Worm (Caenorhabditis elegans) whole organism, L4 larva: ENCODE measurements around the gene F48F7.3.

Experiments
- F10B5.3 ChIP-seq: sonication (generic microtip); optimal IDR thresholded peaks from 2 replicates; lab custom pipeline; 2016; ENCODE audit warnings: mild to moderate bottlenecking, missing genetic modification characterization, missing compliant biosample characterization
- F37D6.2 ChIP-seq: sonication (generic microtip); optimal IDR thresholded peaks from 2 replicates; lab custom pipeline; 2016; ENCODE audit warnings: mild to moderate bottlenecking, missing genetic modification characterization, missing compliant biosample characterization
- F44E2.7 ChIP-seq: fragments of 200-800 bp; sonication (Bioruptor generic); IDR thresholded peaks from 2 replicates; pipeline ENCODE4 v2.1.2; 2022; ENCODE audit warnings: missing genetic modification characterization, missing compliant biosample characterization
- R02D3.7 ChIP-seq: fragments of 150-350 bp; sonication (generic microtip); optimal IDR thresholded peaks from 3 replicates; lab custom pipeline; 2014; ENCODE audit warnings: missing biosample characterization, missing genetic modification characterization
- T20F7.1 ChIP-seq: fragments of 200-800 bp; sonication (Bioruptor generic); optimal IDR thresholded peaks from 2 replicates; lab custom pipeline; 2018; ENCODE audit warnings: mild to moderate bottlenecking, missing genetic modification characterization, missing compliant biosample characterization
- Y5F2A.4 ChIP-seq: fragments of 200-800 bp; sonication (Bioruptor generic); optimal IDR thresholded peaks from 2 replicates; lab custom pipeline; 2018; ENCODE audit warnings: mild to moderate bottlenecking, missing genetic modification characterization, missing compliant biosample characterization
- ZK546.5 ChIP-seq, 2 experiments: sonication (generic microtip); optimal IDR thresholded peaks; 2 replicates each; lab custom pipeline; 2017; ENCODE audit warnings: missing biosample characterization in 2 of 2, missing genetic modification characterization in 2 of 2
- aly-2 ChIP-seq: sonication (generic microtip); optimal IDR thresholded peaks from 2 replicates; lab custom pipeline; 2018; ENCODE audit warnings: missing biosample characterization, missing genetic modification characterization
- ama-1 ChIP-seq: fragments of 150-350 bp; optimal IDR thresholded peaks from 2 replicates; lab custom pipeline; 2014; ENCODE audit warnings: inconsistent platforms, mixed read lengths
- ceh-20 ChIP-seq: fragments of 200-800 bp; sonication (Bioruptor generic); IDR thresholded peaks from 2 replicates; pipeline ENCODE4 v1.3.6; 2022; ENCODE audit warnings: missing genetic modification reagents, missing genetic modification characterization, missing compliant biosample characterization
- ceh-28 ChIP-seq: fragments of 150-350 bp; optimal IDR thresholded peaks from 2 replicates; lab custom pipeline; 2014; ENCODE audit warnings: missing biosample characterization, missing genetic modification reagents, missing genetic modification characterization
- ceh-44 ChIP-seq: fragments of 200-800 bp; sonication (Bioruptor generic); IDR thresholded peaks from 2 replicates; pipeline ENCODE4 v1.3.6; 2022; ENCODE audit warnings: missing genetic modification reagents, missing genetic modification characterization, missing compliant biosample characterization
- ceh-82 ChIP-seq: sonication (generic microtip); optimal IDR thresholded peaks from 2 replicates; lab custom pipeline; 2017; ENCODE audit warnings: missing biosample characterization, missing genetic modification characterization
- ces-1 ChIP-seq: fragments of 150-350 bp; sonication (generic microtip); optimal IDR thresholded peaks from 4 replicates; lab custom pipeline; 2014; ENCODE audit warnings: missing biosample characterization, missing genetic modification reagents, missing genetic modification characterization
- daf-12 ChIP-seq: fragments of 150-350 bp; optimal IDR thresholded peaks from 2 replicates; lab custom pipeline; 2014; ENCODE audit warnings: missing biosample characterization, missing genetic modification reagents, missing genetic modification characterization
- daf-19 ChIP-seq: fragments of 200-800 bp; sonication (Bioruptor generic); conservative IDR thresholded peaks from 2 replicates; pipeline ENCODE4 v1.3.6; 2022; ENCODE audit warnings: missing genetic modification characterization, missing compliant biosample characterization
- daf-8 ChIP-seq: fragments of 200-800 bp; sonication (Bioruptor generic); IDR thresholded peaks from 2 replicates; pipeline ENCODE4 v1.3.6; 2022; ENCODE audit warnings: missing genetic modification characterization, missing compliant biosample characterization
- dmd-8 ChIP-seq: fragments of 200-800 bp; sonication (Bioruptor generic); IDR thresholded peaks from 2 replicates; pipeline ENCODE4 v1.3.6; 2022; ENCODE audit warnings: missing genetic modification characterization, missing compliant biosample characterization
- dmd-9 ChIP-seq: fragments of 200-800 bp; sonication (Bioruptor generic); IDR thresholded peaks from 2 replicates; pipeline ENCODE4 v1.3.6; 2022; ENCODE audit warnings: missing genetic modification reagents, missing genetic modification characterization, missing compliant biosample characterization
- dpl-1 ChIP-seq: fragments of 150-350 bp; optimal IDR thresholded peaks from 2 replicates; lab custom pipeline; 2014; ENCODE audit warnings: missing biosample characterization, missing genetic modification reagents, missing genetic modification characterization
- egl-27 ChIP-seq: sonication (generic microtip); optimal IDR thresholded peaks from 3 replicates; lab custom pipeline; 2017; ENCODE audit warnings: missing biosample characterization, missing genetic modification reagents, missing genetic modification characterization
- egl-43 ChIP-seq: fragments of 200-800 bp; sonication (Bioruptor generic); IDR thresholded peaks from 2 replicates; pipeline ENCODE4 v1.3.6; 2022; ENCODE audit warnings: missing genetic modification reagents, missing genetic modification characterization, missing compliant biosample characterization
- hif-1 ChIP-seq, 2 experiments: sonication (generic microtip); optimal IDR thresholded peaks; 2 replicates each; lab custom pipeline; 2016 to 2017; ENCODE audit warnings: missing compliant biosample characterization in 2 of 2, missing genetic modification characterization in 2 of 2, missing genetic modification reagents in 2 of 2, missing genotype in 2 of 2, mild to moderate bottlenecking in 1 of 2
- hlh-11 ChIP-seq: fragments of 200-800 bp; sonication (Bioruptor generic); optimal IDR thresholded peaks from 2 replicates; lab custom pipeline; 2018; ENCODE audit warnings: mild to moderate bottlenecking, missing genetic modification characterization, missing compliant biosample characterization
- hmg-1.1 ChIP-seq: fragments of 200-800 bp; sonication (Bioruptor generic); IDR thresholded peaks from 2 replicates; pipeline ENCODE4 v1.3.6; 2022; ENCODE audit warnings: missing genetic modification reagents, missing genetic modification characterization, missing compliant biosample characterization
- jun-1 ChIP-seq: fragments of 150-350 bp; optimal IDR thresholded peaks from 2 replicates; lab custom pipeline; 2014; ENCODE audit warnings: missing biosample characterization, missing genetic modification reagents, missing genetic modification characterization
- lin-29 ChIP-seq: fragments of 200-800 bp; sonication (Bioruptor generic); IDR thresholded peaks from 2 replicates; pipeline ENCODE4 v1.3.6; 2022; ENCODE audit warnings: missing genetic modification reagents, missing genetic modification characterization, missing compliant biosample characterization
- lin-38 ChIP-seq: fragments of 200-800 bp; sonication (Bioruptor generic); IDR thresholded peaks from 2 replicates; pipeline ENCODE4 v1.3.6; 2022; ENCODE audit warnings: missing genetic modification reagents, missing genetic modification characterization, missing compliant biosample characterization
- lin-39 ChIP-seq: fragments of 150-350 bp; optimal IDR thresholded peaks from 2 replicates; lab custom pipeline; 2014; ENCODE audit warnings: missing biosample characterization, missing genetic modification reagents, missing genetic modification characterization
- lir-3 ChIP-seq: sonication (generic microtip); optimal IDR thresholded peaks from 2 replicates; lab custom pipeline; 2016; ENCODE audit warnings: mild to moderate bottlenecking, missing genetic modification characterization, missing compliant biosample characterization
- mes-2 ChIP-seq: sonication (generic microtip); optimal IDR thresholded peaks from 2 replicates; lab custom pipeline; 2016; ENCODE audit warnings: missing genotype, mild to moderate bottlenecking, missing genetic modification characterization, missing compliant biosample characterization; ENCODE audit not compliant: poor library complexity, severe bottlenecking
- mxl-2 ChIP-seq: fragments of 200-800 bp; sonication (Bioruptor generic); conservative IDR thresholded peaks from 2 replicates; pipeline ENCODE4 v1.3.6; 2022; ENCODE audit warnings: missing genetic modification reagents, missing genetic modification characterization, missing compliant biosample characterization
- nhr-10 ChIP-seq: fragments of 150-350 bp; optimal IDR thresholded peaks from 2 replicates; lab custom pipeline; 2014; ENCODE audit warnings: missing biosample characterization, missing genetic modification characterization
- nhr-11 ChIP-seq: fragments of 150-350 bp; optimal IDR thresholded peaks from 2 replicates; lab custom pipeline; 2014; ENCODE audit warnings: missing biosample characterization, missing genetic modification characterization
- nhr-25 ChIP-seq: sonication (generic microtip); optimal IDR thresholded peaks from 2 replicates; lab custom pipeline; 2017; ENCODE audit warnings: missing genetic modification characterization, mild to moderate bottlenecking, missing compliant biosample characterization, antibody characterized with exemption, moderate library complexity, borderline replicate concordance; ENCODE audit not compliant: insufficient read depth
- nhr-28 ChIP-seq: fragments of 150-350 bp; optimal IDR thresholded peaks from 2 replicates; lab custom pipeline; 2014; ENCODE audit warnings: missing biosample characterization, missing genetic modification characterization
- nhr-42 ChIP-seq: fragments of 200-800 bp; sonication (Bioruptor generic); IDR thresholded peaks from 2 replicates; pipeline ENCODE4 v1.3.6; 2022; ENCODE audit warnings: missing genetic modification characterization, missing compliant biosample characterization
- nhr-48 ChIP-seq: sonication (generic microtip); optimal IDR thresholded peaks from 2 replicates; lab custom pipeline; 2016; ENCODE audit warnings: mild to moderate bottlenecking, missing genetic modification characterization, missing compliant biosample characterization
- pqm-1 ChIP-seq: sonication (generic microtip); optimal IDR thresholded peaks from 2 replicates; lab custom pipeline; 2017; ENCODE audit warnings: missing biosample characterization, missing genetic modification characterization
- saeg-2 ChIP-seq: fragments of 200-800 bp; sonication (Bioruptor generic); IDR thresholded peaks from 2 replicates; pipeline ENCODE4 v1.3.6; 2022; ENCODE audit warnings: missing genetic modification reagents, missing genetic modification characterization, missing compliant biosample characterization
- set-16 ChIP-seq: fragments of 200-800 bp; sonication (Bioruptor generic); IDR thresholded peaks from 2 replicates; pipeline ENCODE4 v1.3.6; 2022; ENCODE audit warnings: missing genetic modification reagents, missing genetic modification characterization, missing compliant biosample characterization
- spr-1 ChIP-seq: sonication (generic microtip); optimal IDR thresholded peaks from 2 replicates; lab custom pipeline; 2016; ENCODE audit warnings: mild to moderate bottlenecking, missing genetic modification characterization, missing compliant biosample characterization
- unc-130 ChIP-seq: sonication (generic microtip); optimal IDR thresholded peaks from 2 replicates; lab custom pipeline; 2016; ENCODE audit warnings: missing genetic modification reagents, missing genetic modification characterization, missing compliant biosample characterization
- unc-39 ChIP-seq: sonication (generic microtip); optimal IDR thresholded peaks from 2 replicates; lab custom pipeline; 2017; ENCODE audit warnings: missing biosample characterization, missing genetic modification characterization
- unc-62 ChIP-seq, 3 experiments: fragments of 150-350 bp in 1 of 3; sonication (generic microtip); optimal IDR thresholded peaks in 2 of 3; peaks in 1 of 3; 1 replicate in 1 of 3; 2 replicates in 2 of 3; lab custom pipeline; 2014 to 2017; ENCODE audit warnings: missing biosample characterization in 3 of 3, missing genetic modification characterization in 3 of 3, missing genetic modification reagents in 3 of 3, missing genotype in 1 of 3
- zfp-2 ChIP-seq: sonication (generic microtip); optimal IDR thresholded peaks from 2 replicates; lab custom pipeline; 2016; ENCODE audit warnings: mild to moderate bottlenecking, missing genetic modification characterization, missing compliant biosample characterization
- zip-2 ChIP-seq: fragments of 150-350 bp; optimal IDR thresholded peaks from 2 replicates; lab custom pipeline; 2014; ENCODE audit warnings: missing biosample characterization, missing genetic modification characterization

F48F7.3 gene

ce11 chrX:13959849-13960248, 3.5 kb upstream of the F48F7.3 start, which contains the start of gene syx-2:
syx-2 (plus strand) TSS chrX:13960149.
- TF ChIP-seq ceh-20 (GFP tag; lab: Robert Waterston, UW) (no peak), mes-2 (no peak), dpl-1 (GFP tag; lab: Kevin White, UChicago) (no peak), egl-27 (no peak), lir-3 (no peak), unc-130 (GFP tag; lab: Kevin White, UChicago) (no peak)

- no peak for TF ChIP-seq nhr-48
- peak in 1 of 2 experiments; percentile 91 for TF ChIP-seq unc-62 (GFP tag; optimal IDR thresholded peaks at IDR 0.05 in 1 of 2; lab: Kevin White, UChicago)
- TF ChIP-seq unc-62 (tag; optimal IDR thresholded peaks at IDR 0.05; lab: Kevin White, UChicago), result no peak
Measured at ce11 chrX:13968292-13968691, 5.0 kb downstream of the F48F7.3 start, which contains the start of gene pqn-39. pqn-39 (minus strand) TSS chrX:13968676.

ce11 chrX:13969257-13969968, 6.1 kb downstream of the F48F7.3 start:
- TF ChIP-seq egl-43 (GFP tag; lab: Robert Waterston, UW), result peak; percentile 70
- no peak for TF ChIP-seq unc-39
- peak; percentile 91 for TF ChIP-seq daf-19 (GFP tag; lab: Robert Waterston, UW)
- no peak for TF ChIP-seq daf-12 (tag; lab: Kevin White, UChicago)
- no peak for TF ChIP-seq nhr-42 (GFP tag; lab: Robert Waterston, UW)
- TF ChIP-seq nhr-11 (tag; lab: Kevin White, UChicago), result peak; percentile 78
- TF ChIP-seq saeg-2 (GFP tag; lab: Robert Waterston, UW), result no peak
- no peak for TF ChIP-seq R02D3.7 (tag; lab: Kevin White, UChicago)
- TF ChIP-seq Y5F2A.4, result no peak
- TF ChIP-seq ceh-28, result peak; percentile 63
- TF ChIP-seq ceh-44 (GFP tag; lab: Robert Waterston, UW), result no peak
- TF ChIP-seq mxl-2 (GFP tag; lab: Robert Waterston, UW), result no peak
- TF ChIP-seq daf-8 (GFP tag; lab: Robert Waterston, UW), result 0 out of 2 replicates have a peak, but pooled peaks have one; percentile 12
- peak; percentile 88 for TF ChIP-seq hmg-1.1
- TF ChIP-seq nhr-25 (tag; lab: Kevin White, UChicago), result no peak
- TF ChIP-seq hif-1 (tag; optimal IDR thresholded peaks at IDR 0.05; lab: Kevin White, UChicago), result peak; percentile 23 to 73
- TF ChIP-seq T20F7.1 (GFP tag; lab: Kevin White, UChicago), result peak; percentile 56
- TF ChIP-seq F37D6.2 (tag; lab: Kevin White, UChicago), result peak; percentile 67
- peak; percentile 50 for TF ChIP-seq jun-1 (tag; lab: Kevin White, UChicago)
- peak; percentile 47 for TF ChIP-seq spr-1 (tag; lab: Kevin White, UChicago)
- TF ChIP-seq zfp-2 (tag; lab: Kevin White, UChicago), result no peak
- peak; percentile 46 for TF ChIP-seq nhr-10 (tag; lab: Kevin White, UChicago)
- no peak for TF ChIP-seq aly-2
- TF ChIP-seq nhr-28 (tag; lab: Kevin White, UChicago), result peak; percentile 85
- TF ChIP-seq ama-1 (lab: Kevin White, UChicago), result peak; percentile 45
- no peak for TF ChIP-seq lin-38 (GFP tag; lab: Robert Waterston, UW)
- no peak for TF ChIP-seq zip-2 (tag; lab: Kevin White, UChicago)
- peak; percentile 89 for TF ChIP-seq set-16 (GFP tag; lab: Robert Waterston, UW)
- TF ChIP-seq dmd-8 (GFP tag; lab: Robert Waterston, UW), result no peak
- peak; percentile 14 for TF ChIP-seq ces-1 (GFP tag; lab: Kevin White, UChicago)
- peak; percentile 96 for TF ChIP-seq hlh-11 (tag; lab: Kevin White, UChicago)
- no peak for TF ChIP-seq F10B5.3 (tag; lab: Kevin White, UChicago)
- no peak for TF ChIP-seq dmd-9 (GFP tag; lab: Robert Waterston, UW)
- TF ChIP-seq pqm-1 (tag; lab: Kevin White, UChicago), result peak; percentile 25
- no peak for TF ChIP-seq ceh-82 (tag; lab: Kevin White, UChicago)
- no peak for TF ChIP-seq ZK546.5 (tag; optimal IDR thresholded peaks at IDR 0.05; lab: Kevin White, UChicago)
- TF ChIP-seq lin-29 (GFP tag; lab: Robert Waterston, UW), result no peak
- TF ChIP-seq dpl-1 (GFP tag; lab: Kevin White, UChicago), result peak; percentile 41
- TF ChIP-seq lin-39 (tag; lab: Kevin White, UChicago), result no peak
- no peak for TF ChIP-seq lir-3
- no peak for TF ChIP-seq F44E2.7 (GFP tag; lab: Robert Waterston, UW)
